Worm (Caenorhabditis elegans): ENCODE data around the gene pfut-1.
A peak's percentile ranks its signal among the peaks of the same experiment; 100 is the strongest.

pfut-1 gene

DNA sequence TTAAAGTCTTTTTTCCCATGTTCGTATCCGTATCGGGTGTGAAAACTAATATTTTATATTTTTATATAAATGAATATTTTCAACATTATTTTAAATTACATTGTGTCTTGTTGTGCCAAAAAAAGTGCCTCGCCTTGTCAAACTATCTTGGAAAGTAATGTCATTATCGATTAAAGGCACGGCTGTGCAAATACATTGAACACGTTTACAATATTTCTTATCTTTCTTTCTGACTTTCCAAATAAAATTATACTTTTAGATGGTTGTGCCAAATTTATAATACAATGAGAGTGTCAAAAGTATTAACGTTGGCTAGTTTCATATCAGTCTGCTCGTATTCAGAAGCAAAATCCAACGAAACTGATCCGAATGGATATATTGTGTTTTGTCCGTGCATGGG is at the start of gene pfut-1:
Gene pfut-1 (plus strand): TSS at position 258 of the 400 bp plus-strand sequence.
- TF ChIP-seq nhr-80 (tag; optimal IDR thresholded peaks at IDR 0.05) (peak; percentile 24), let-607 (tag; optimal IDR thresholded peaks at IDR 0.05) (peak in 1 of 2 experiments; percentile 23), ZK185.1 (tag; optimal IDR thresholded peaks at IDR 0.05; ENCODE audit: poor library complexity, severe bottlenecking) (no peak)

DNA sequence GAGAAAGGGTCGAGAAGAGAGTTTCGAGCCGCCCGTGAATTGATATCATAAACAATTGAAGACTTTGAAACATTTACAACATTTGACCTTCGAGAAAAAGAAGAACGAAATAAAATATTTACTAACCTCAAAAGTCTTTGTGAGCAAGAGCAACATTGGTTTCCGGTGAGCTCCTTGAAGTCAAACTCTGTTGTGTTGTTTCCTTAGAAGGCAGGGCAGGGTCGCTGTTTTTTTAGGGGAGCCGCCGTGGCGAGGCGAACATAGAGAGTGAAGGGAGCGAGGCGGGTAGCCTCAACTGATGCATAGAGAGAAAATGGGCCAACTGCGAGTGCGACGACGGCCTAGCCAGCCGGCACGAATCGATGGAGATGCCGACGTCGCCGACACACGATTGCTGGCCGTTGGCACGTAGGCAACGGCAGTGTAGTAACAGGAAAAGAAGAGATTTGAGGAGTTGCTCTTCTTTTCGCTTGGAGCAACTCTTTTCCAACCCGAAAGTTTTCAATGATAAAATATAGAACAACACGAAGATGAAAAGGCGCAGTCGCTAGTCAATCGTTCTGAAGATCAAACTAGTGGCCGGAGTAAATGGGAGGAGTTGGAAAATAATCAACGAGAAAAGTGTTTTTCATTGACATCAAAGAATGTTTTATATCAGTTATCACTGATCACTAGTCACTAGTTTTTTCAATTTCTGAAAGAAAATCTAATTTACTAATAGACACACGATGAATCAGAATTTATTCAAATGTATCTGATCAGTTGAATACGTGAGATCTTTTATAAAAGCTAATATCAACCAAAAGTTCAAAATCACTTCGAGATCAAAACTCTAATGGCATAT is 49.4 kb upstream of the pfut-1 start, which contains the start of gene mai-1:
Gene mai-1 (minus strand): TSS at position 557 of the 844 bp plus-strand sequence.
- TF ChIP-seq B0336.3 (GFP tag; IDR thresholded peaks at IDR 0.05) (0 out of 2 replicates have a peak, but pooled peaks have one; percentile 30), madf-3 (GFP tag; IDR thresholded peaks at IDR 0.05) (0 out of 2 replicates have a peak, but pooled peaks have one; percentile 35), sdz-38 (tag; optimal IDR thresholded peaks at IDR 0.05) (no peak), ama-1 (optimal IDR thresholded peaks at IDR 0.05) (peak; percentile 61), ama-1 (GFP tag; optimal IDR thresholded peaks at IDR 0.05) (no peak), attf-6 (GFP tag; IDR thresholded peaks at IDR 0.05) (0 out of 2 replicates have a peak, but pooled peaks have one; percentile 15), zfh-2 (GFP tag; conservative IDR thresholded peaks at IDR 0.05) (peak; percentile 92), cebp-1 (GFP tag; IDR thresholded peaks at IDR 0.05) (no peak), cebp-1 (tag; optimal IDR thresholded peaks at IDR 0.05) (peak; percentile 17), tbp1 (GFP tag; optimal IDR thresholded peaks at IDR 0.05) (no peak), zim-3 (tag; optimal IDR thresholded peaks at IDR 0.05) (no peak), lin-26 (GFP tag; IDR thresholded peaks at IDR 0.05) (peak; percentile 59), lin-40 (tag; optimal IDR thresholded peaks at IDR 0.05) (peak; percentile 39), mcd-1 (GFP tag; IDR thresholded peaks at IDR 0.05) (peak; percentile 64), ztf-18 (tag; optimal IDR thresholded peaks at IDR 0.05) (peak; percentile 28), egrh-3 (GFP tag; IDR thresholded peaks at IDR 0.05) (peak; percentile 65), rpc-1 (optimal IDR thresholded peaks at IDR 0.05) (no peak), rpc-1 (tag; optimal IDR thresholded peaks at IDR 0.05) (no peak), K11D2.4 (GFP tag; IDR thresholded peaks at IDR 0.05) (peak; percentile 36; the same call in 1 of the 2 replicates), egl-44 (GFP tag; IDR thresholded peaks at IDR 0.05) (0 out of 2 replicates have a peak, but pooled peaks have one; percentile 37)

DNA sequence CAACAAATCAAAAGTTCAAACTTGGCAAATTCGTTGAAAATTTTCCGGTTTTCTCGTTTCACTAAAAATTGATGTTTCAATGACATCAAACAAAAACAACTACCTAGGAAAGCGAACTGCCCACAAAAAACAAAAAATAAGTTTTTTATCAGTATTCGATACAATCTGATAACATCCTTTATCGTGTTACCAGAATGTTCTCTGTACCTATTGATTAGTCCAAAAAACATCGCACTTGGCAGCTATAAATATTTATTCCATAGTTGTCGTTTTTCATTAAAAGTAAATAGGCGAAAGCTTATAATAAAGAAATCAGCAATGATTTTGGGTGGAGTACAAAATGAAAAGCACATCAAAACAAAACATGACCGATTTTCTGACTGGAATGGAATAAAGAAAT is 48.4 kb upstream of the pfut-1 start:
- TF ChIP-seq ama-1 (optimal IDR thresholded peaks at IDR 0.05), result peak; percentile 11
- TF ChIP-seq ama-1 (GFP tag; optimal IDR thresholded peaks at IDR 0.05), result no peak
- TF ChIP-seq cebp-1 (GFP tag; IDR thresholded peaks at IDR 0.05), result no peak
- TF ChIP-seq cebp-1 (tag; optimal IDR thresholded peaks at IDR 0.05), result peak; percentile 10
- TF ChIP-seq madf-3 (GFP tag; IDR thresholded peaks at IDR 0.05), result no peak
- no peak for TF ChIP-seq lsy-27 (tag; optimal IDR thresholded peaks at IDR 0.05; ENCODE audit: borderline replicate concordance, insufficient read depth)
- peak; percentile 5 for TF ChIP-seq tbp1 (GFP tag; optimal IDR thresholded peaks at IDR 0.05)
- peak in 1 of 2 experiments; percentile 6 for TF ChIP-seq let-607 (tag; optimal IDR thresholded peaks at IDR 0.05)
- no peak for TF ChIP-seq madf-8 (GFP tag; conservative IDR thresholded peaks at IDR 0.05)
- peak; percentile 56; the same call in 1 of the 2 replicates for TF ChIP-seq hsf-1 (GFP tag; IDR thresholded peaks at IDR 0.05)
- TF ChIP-seq Y53G8AR.9 (GFP tag; conservative IDR thresholded peaks at IDR 0.05), result 0 out of 2 replicates have a peak, but pooled peaks have one; percentile 50
- TF ChIP-seq sptf-2 (GFP tag; optimal IDR thresholded peaks at IDR 0.05), result no peak
- peak; percentile 62 for TF ChIP-seq lin-40 (tag; optimal IDR thresholded peaks at IDR 0.05)
- TF ChIP-seq nfyb-1 (GFP tag; IDR thresholded peaks at IDR 0.05), result 0 out of 2 replicates have a peak, but pooled peaks have one; percentile 24
- TF ChIP-seq nhr-80 (tag; optimal IDR thresholded peaks at IDR 0.05), result peak; percentile 48
- no peak for TF ChIP-seq bed-2 (GFP tag; IDR thresholded peaks at IDR 0.05)

DNA sequence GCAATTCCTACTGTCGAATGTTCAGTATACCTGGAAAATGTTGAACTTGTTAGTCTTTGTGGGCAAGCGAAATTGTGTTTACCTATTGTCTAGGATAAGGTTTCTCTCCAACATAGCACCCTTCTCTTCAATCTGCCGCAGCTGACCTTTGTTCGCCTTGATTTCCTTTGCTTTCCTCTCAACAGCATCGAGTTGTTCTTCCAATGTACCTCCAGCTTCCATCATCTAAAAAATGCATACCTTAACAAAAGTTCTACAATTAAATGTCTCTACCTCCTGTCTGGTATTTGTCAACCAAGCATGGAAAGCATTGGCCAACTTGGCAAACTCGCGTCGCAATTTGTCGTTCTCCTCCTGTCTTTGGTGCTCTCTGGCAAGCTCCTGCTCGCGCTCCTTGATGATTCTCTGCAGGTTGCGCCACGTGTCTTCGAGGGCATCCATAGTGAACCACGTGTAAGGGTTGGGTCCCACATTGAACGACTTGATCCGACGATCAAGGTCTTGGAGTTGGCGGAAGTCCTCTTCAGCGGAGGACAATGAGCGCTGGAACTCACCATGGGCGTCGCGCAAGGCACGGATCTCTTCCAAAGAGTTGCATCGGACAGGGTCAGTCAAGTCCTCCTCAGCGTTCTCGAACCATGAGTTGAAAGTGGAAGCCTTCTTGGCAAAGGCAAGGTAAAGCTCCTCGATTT is 46.9 kb upstream of the pfut-1 start:
- TF ChIP-seq zfh-2 (GFP tag; conservative IDR thresholded peaks at IDR 0.05) (peak; percentile 66), Y95B8A.8 (GFP tag; IDR thresholded peaks at IDR 0.05) (no peak), chd-7 (tag; optimal IDR thresholded peaks at IDR 0.05) (peak; percentile 20), rcor-1 (GFP tag; IDR thresholded peaks at IDR 0.05) (0 out of 2 replicates have a peak, but pooled peaks have one; percentile 9)

Data from whole organism, young adult.